Worm (Caenorhabditis elegans) whole organism, young adult: Measurements from ENCODE around the gene H11L12.1.

Source experiments
- B0261.1 ChIP-seq: sonication (generic microtip); optimal IDR thresholded peaks from 2 replicates; lab custom pipeline; 2016; ENCODE audit warnings: mild to moderate bottlenecking, missing genetic modification characterization, moderate library complexity, missing compliant biosample characterization
- C17E4.6 ChIP-seq: fragments of 200-800 bp; sonication (Bioruptor generic); IDR thresholded peaks from 2 replicates; pipeline ENCODE4 v1.3.6; 2022; ENCODE audit warnings: missing genetic modification reagents, missing genetic modification characterization, missing compliant biosample characterization
- F10E7.11 ChIP-seq: sonication (generic microtip); optimal IDR thresholded peaks from 2 replicates; lab custom pipeline; 2017; ENCODE audit warnings: mild to moderate bottlenecking, missing genetic modification characterization, moderate library complexity, missing compliant biosample characterization
- F37B4.10 ChIP-seq: fragments of 200-800 bp; sonication (Bioruptor generic); IDR thresholded peaks from 2 replicates; pipeline ENCODE4 v1.3.6; 2022; ENCODE audit warnings: missing genetic modification characterization, missing compliant biosample characterization
- F39B2.1 ChIP-seq: fragments of 200-800 bp; sonication (Bioruptor generic); IDR thresholded peaks from 2 replicates; pipeline ENCODE4 v1.3.6; 2022; ENCODE audit warnings: missing genetic modification reagents, missing genetic modification characterization, missing compliant biosample characterization
- F49E8.2 ChIP-seq: sonication (generic microtip); optimal IDR thresholded peaks from 3 replicates; lab custom pipeline; 2017; ENCODE audit warnings: missing genetic modification characterization, mild to moderate bottlenecking, missing compliant biosample characterization, antibody characterized with exemption, moderate library complexity; ENCODE audit not compliant: insufficient read depth
- F57C9.4 ChIP-seq: sonication (generic microtip); optimal IDR thresholded peaks from 2 replicates; lab custom pipeline; 2017; ENCODE audit warnings: mild to moderate bottlenecking, missing genetic modification characterization, missing compliant biosample characterization
- T26A5.8 ChIP-seq: sonication (generic microtip); optimal IDR thresholded peaks from 2 replicates; lab custom pipeline; 2016; ENCODE audit warnings: missing genetic modification characterization, missing compliant biosample characterization
- aptf-2 ChIP-seq: fragments of 200-800 bp; sonication (Bioruptor generic); conservative IDR thresholded peaks from 2 replicates; pipeline ENCODE4 v1.3.6; 2022; ENCODE audit warnings: missing genetic modification reagents, missing genetic modification characterization, missing compliant biosample characterization
- aptf-3 ChIP-seq: fragments of 200-800 bp; sonication (Bioruptor generic); IDR thresholded peaks from 2 replicates; pipeline ENCODE4 v1.3.6; 2022; ENCODE audit warnings: missing genetic modification characterization, missing compliant biosample characterization
- attf-6 ChIP-seq: fragments of 200-800 bp; sonication (Bioruptor generic); IDR thresholded peaks from 2 replicates; pipeline ENCODE4 v1.3.6; 2022; ENCODE audit warnings: missing genetic modification reagents, missing genetic modification characterization, missing compliant biosample characterization
- bed-2 ChIP-seq: fragments of 200-800 bp; sonication (Bioruptor generic); IDR thresholded peaks from 2 replicates; pipeline ENCODE4 v1.3.6; 2022; ENCODE audit warnings: missing genetic modification reagents, missing genetic modification characterization, missing compliant biosample characterization
- cebp-1 ChIP-seq, 2 experiments: fragments of 200-800 bp in 1 of 2; sonication (Bioruptor generic) in 1 of 2; sonication (generic microtip) in 1 of 2; IDR thresholded peaks in 1 of 2; optimal IDR thresholded peaks in 1 of 2; 2 replicates each; pipeline versions ENCODE4 v1.3.6 to Lab custom; 2017 to 2022; ENCODE audit warnings: missing compliant biosample characterization in 2 of 2, missing genetic modification characterization in 2 of 2, mild to moderate bottlenecking in 1 of 2, missing genetic modification reagents in 1 of 2, moderate library complexity in 1 of 2
- ceh-27 ChIP-seq: fragments of 200-800 bp; sonication (Bioruptor generic); optimal IDR thresholded peaks from 2 replicates; lab custom pipeline; 2018; ENCODE audit warnings: mild to moderate bottlenecking, missing genetic modification characterization, moderate library complexity, missing compliant biosample characterization
- ceh-58 ChIP-seq: fragments of 200-800 bp; sonication (Bioruptor generic); IDR thresholded peaks from 2 replicates; pipeline ENCODE4 v1.3.6; 2022; ENCODE audit warnings: missing genetic modification characterization, missing compliant biosample characterization
- egl-44 ChIP-seq: fragments of 200-800 bp; sonication (Bioruptor generic); IDR thresholded peaks from 2 replicates; pipeline ENCODE4 v1.3.6; 2022; ENCODE audit warnings: missing genetic modification reagents, missing genetic modification characterization, missing compliant biosample characterization
- ets-4 ChIP-seq: fragments of 200-800 bp; sonication (Bioruptor generic); optimal IDR thresholded peaks from 2 replicates; lab custom pipeline; 2018; ENCODE audit warnings: mild to moderate bottlenecking, missing genetic modification characterization, missing compliant biosample characterization
- hlh-26 ChIP-seq: fragments of 200-800 bp; sonication (Bioruptor generic); conservative IDR thresholded peaks from 2 replicates; pipeline ENCODE4 v1.3.6; 2022; ENCODE audit warnings: missing genetic modification reagents, missing genetic modification characterization, missing compliant biosample characterization
- hrde-1 ChIP-seq: sonication (generic microtip); optimal IDR thresholded peaks from 2 replicates; lab custom pipeline; 2016; ENCODE audit warnings: missing genetic modification characterization, mild to moderate bottlenecking, missing compliant biosample characterization, moderate library complexity, missing genotype, missing genetic modification reagents, borderline replicate concordance
- lag-1 ChIP-seq: fragments of 200-800 bp; sonication (Bioruptor generic); IDR thresholded peaks from 2 replicates; pipeline ENCODE4 v1.3.6; 2022; ENCODE audit warnings: missing genetic modification reagents, missing genetic modification characterization, missing compliant biosample characterization
- let-607 ChIP-seq, 2 experiments: fragments of 200-800 bp in 1 of 2; sonication (Bioruptor generic) in 1 of 2; sonication (generic microtip) in 1 of 2; optimal IDR thresholded peaks; 2 replicates each; lab custom pipeline; 2016 to 2018; ENCODE audit warnings: mild to moderate bottlenecking in 2 of 2, missing compliant biosample characterization in 2 of 2, missing genetic modification characterization in 2 of 2, moderate library complexity in 2 of 2, missing genotype in 1 of 2
- lir-1 ChIP-seq: fragments of 200-800 bp; sonication (Bioruptor generic); conservative IDR thresholded peaks from 2 replicates; pipeline ENCODE4 v1.3.6; 2022; ENCODE audit warnings: missing genetic modification reagents, missing genetic modification characterization, missing compliant biosample characterization
- madf-10 ChIP-seq: sonication (generic microtip); optimal IDR thresholded peaks from 2 replicates; lab custom pipeline; 2016; ENCODE audit warnings: mild to moderate bottlenecking, missing genetic modification characterization, missing compliant biosample characterization
- madf-6 ChIP-seq: fragments of 200-800 bp; sonication (Bioruptor generic); IDR thresholded peaks from 2 replicates; pipeline ENCODE4 v1.3.6; 2022; ENCODE audit warnings: missing genetic modification reagents, missing genetic modification characterization, missing compliant biosample characterization
- nfya-2 ChIP-seq: fragments of 200-800 bp; sonication (Bioruptor generic); IDR thresholded peaks from 2 replicates; pipeline ENCODE4 v1.3.6; 2022; ENCODE audit warnings: missing genetic modification reagents, missing genetic modification characterization, missing compliant biosample characterization
- nhr-80 ChIP-seq: sonication (generic microtip); optimal IDR thresholded peaks from 2 replicates; lab custom pipeline; 2016; ENCODE audit warnings: missing genetic modification characterization, missing compliant biosample characterization
- sea-2 ChIP-seq: fragments of 200-800 bp; sonication (Bioruptor generic); IDR thresholded peaks from 2 replicates; pipeline ENCODE4 v1.3.6; 2022; ENCODE audit warnings: missing genetic modification characterization, missing compliant biosample characterization
- zim-3 ChIP-seq: sonication (generic microtip); optimal IDR thresholded peaks from 2 replicates; lab custom pipeline; 2017; ENCODE audit warnings: mild to moderate bottlenecking, missing genetic modification characterization, moderate library complexity, missing compliant biosample characterization
- ztf-18 ChIP-seq: sonication (generic microtip); optimal IDR thresholded peaks from 2 replicates; lab custom pipeline; 2016; ENCODE audit warnings: missing genotype, mild to moderate bottlenecking, missing genetic modification characterization, missing compliant biosample characterization
- ztf-22 ChIP-seq: fragments of 200-800 bp; sonication (Bioruptor generic); optimal IDR thresholded peaks from 2 replicates; lab custom pipeline; 2018; ENCODE audit warnings: mild to moderate bottlenecking, missing genetic modification characterization, moderate library complexity, missing compliant biosample characterization
- ztf-3 ChIP-seq: fragments of 200-800 bp; sonication (Bioruptor generic); optimal IDR thresholded peaks from 2 replicates; lab custom pipeline; 2018; ENCODE audit warnings: mild to moderate bottlenecking, missing genetic modification characterization, missing compliant biosample characterization
- ztf-6 ChIP-seq: fragments of 200-800 bp; sonication (Bioruptor generic); IDR thresholded peaks from 2 replicates; pipeline ENCODE4 v1.3.6; 2022; ENCODE audit warnings: missing genetic modification reagents, missing genetic modification characterization, missing compliant biosample characterization

Gene H11L12.1

ce11 chrX:17694669-17695282, 16.7 kb downstream of the H11L12.1 start, which contains the start of gene cgt-2:
cgt-2 (plus strand) TSS chrX:17695232.
- TF ChIP-seq nhr-80, result peak; percentile 88
- no peak for TF ChIP-seq F10E7.11 (tag; lab: Kevin White, UChicago)
- no peak for TF ChIP-seq aptf-2 (GFP tag; lab: Robert Waterston, UW)
- no peak for TF ChIP-seq hlh-26
- no peak for TF ChIP-seq F49E8.2
- TF ChIP-seq madf-10 (tag; lab: Kevin White, UChicago), result no peak
- TF ChIP-seq let-607 (tag; optimal IDR thresholded peaks at IDR 0.05; lab: Kevin White, UChicago), result peak in 1 of 2 experiments; percentile 31
- TF ChIP-seq, all 124 proteins: peak for 2

- TF ChIP-seq F39B2.1 (no peak), F57C9.4 (tag; lab: Kevin White, UChicago) (no peak)
Measured at ce11 chrX:17685959-17686358, 25.5 kb downstream of the H11L12.1 start.

ce11 chrX:17684767-17685166, 26.7 kb downstream of the H11L12.1 start, which contains the start of gene T23E7.6:
T23E7.6 (minus strand) TSS chrX:17684811.
- peak; percentile 18; the same call in 1 of the 2 replicates for TF ChIP-seq cebp-1 (GFP tag; IDR thresholded peaks at IDR 0.05; lab: Robert Waterston, UW)
- peak; percentile 91 for TF ChIP-seq cebp-1 (tag; optimal IDR thresholded peaks at IDR 0.05; lab: Kevin White, UChicago)
- no peak for TF ChIP-seq ztf-22 (GFP tag; lab: Kevin White, UChicago)
- peak; percentile 8 for TF ChIP-seq ceh-27 (GFP tag; lab: Kevin White, UChicago)

- TF ChIP-seq B0261.1, result no peak
- no peak for TF ChIP-seq F37B4.10 (GFP tag; lab: Robert Waterston, UW)
- no peak for TF ChIP-seq madf-6 (GFP tag; lab: Robert Waterston, UW)
- no peak for TF ChIP-seq attf-6 (GFP tag; lab: Robert Waterston, UW)
- no peak for TF ChIP-seq F10E7.11 (tag; lab: Kevin White, UChicago)
- no peak for TF ChIP-seq aptf-3 (GFP tag; lab: Robert Waterston, UW)
- no peak for TF ChIP-seq ztf-3 (GFP tag; lab: Kevin White, UChicago)
- no peak for TF ChIP-seq T26A5.8 (tag; lab: Kevin White, UChicago)
- TF ChIP-seq ets-4 (GFP tag; lab: Kevin White, UChicago), result no peak
- no peak for TF ChIP-seq F49E8.2
Measured at ce11 chrX:17683698-17684097, 27.8 kb downstream of the H11L12.1 start.

DNA sequence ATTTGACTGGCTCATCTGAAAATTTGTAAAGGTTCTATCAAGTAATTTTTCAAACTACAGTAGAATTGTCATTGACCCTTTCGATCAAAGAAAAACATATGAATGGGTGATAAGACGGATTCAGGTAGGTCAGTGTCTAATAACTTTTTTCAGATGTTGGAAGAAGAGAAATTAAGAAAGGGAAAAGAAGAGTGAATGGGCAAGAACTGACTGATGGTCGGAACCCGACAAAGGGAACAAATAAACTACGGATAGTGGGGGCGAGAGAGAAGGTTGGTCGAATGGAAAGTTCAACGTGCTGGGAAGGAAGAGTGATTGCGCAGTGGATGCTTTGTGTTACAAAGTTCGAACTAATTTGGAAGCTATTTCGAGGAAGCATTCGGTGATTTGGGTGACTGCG, 29.2 kb downstream of the H11L12.1 start:
- TF ChIP-seq hrde-1 (tag; lab: Kevin White, UChicago) (no peak), C17E4.6 (GFP tag; lab: Robert Waterston, UW) (no peak), sea-2 (GFP tag; lab: Robert Waterston, UW) (no peak), zim-3 (tag; lab: Kevin White, UChicago) (no peak), ztf-6 (GFP tag; lab: Robert Waterston, UW) (no peak), nfya-2 (GFP tag; lab: Robert Waterston, UW) (no peak), egl-44 (GFP tag; lab: Robert Waterston, UW) (no peak), bed-2 (no peak), lag-1 (GFP tag; lab: Robert Waterston, UW) (no peak), ceh-58 (GFP tag; lab: Robert Waterston, UW) (no peak), ztf-18 (no peak), F10E7.11 (tag; lab: Kevin White, UChicago) (no peak), lir-1 (GFP tag; lab: Robert Waterston, UW) (no peak)
